Worm (Caenorhabditis elegans): ENCODE data around the gene argk-1.

- TF ChIP-seq drap-1 (GFP tag; optimal IDR thresholded peaks at IDR 0.05) (no peak), ztf-11 (tag; optimal IDR thresholded peaks at IDR 0.05) (no peak), lsy-2 (tag; optimal IDR thresholded peaks at IDR 0.05) (no peak), unc-62 (GFP tag; optimal IDR thresholded peaks at IDR 0.05) (no peak), unc-39 (tag; optimal IDR thresholded peaks at IDR 0.05) (no peak), elt-1 (tag; optimal IDR thresholded peaks at IDR 0.05; ENCODE audit: borderline replicate concordance, insufficient read depth) (no peak), nhr-76 (tag; optimal IDR thresholded peaks at IDR 0.05) (no peak)
Observed at ce11 chrV:16080678-16081077, 23.0 kb upstream of the argk-1 start.

Measured in whole organism, mixed stage, embryonic.